Worm (Caenorhabditis elegans) whole organism, L3 larva: ENCODE data around the gene twf-2.

Source experiments
- ama-1 ChIP-seq: fragments of 150-350 bp; optimal IDR thresholded peaks from 2 replicates; lab custom pipeline; 2018
- fkh-10 ChIP-seq: sonication (generic microtip); optimal IDR thresholded peaks from 2 replicates; lab custom pipeline; 2017; ENCODE audit warnings: missing biosample characterization, missing genetic modification reagents, missing genetic modification characterization
- fos-1 ChIP-seq: fragments of 150-350 bp; optimal IDR thresholded peaks from 2 replicates; lab custom pipeline; 2014; ENCODE audit warnings: missing biosample characterization, missing genetic modification characterization
- jun-1 ChIP-seq: fragments of 150-350 bp; optimal IDR thresholded peaks from 2 replicates; lab custom pipeline; 2014; ENCODE audit warnings: missing biosample characterization, missing genetic modification reagents, missing genetic modification characterization
- lsy-12 ChIP-seq: sonication (generic microtip); optimal IDR thresholded peaks from 2 replicates; lab custom pipeline; 2016; ENCODE audit warnings: mild to moderate bottlenecking, missing genetic modification characterization, missing compliant biosample characterization
- mdl-1 ChIP-seq: fragments of 150-350 bp; optimal IDR thresholded peaks from 2 replicates; lab custom pipeline; 2014; ENCODE audit warnings: missing biosample characterization, missing genetic modification characterization
- nhr-237 ChIP-seq: fragments of 150-350 bp; optimal IDR thresholded peaks from 2 replicates; lab custom pipeline; 2014; ENCODE audit warnings: missing biosample characterization, missing genetic modification characterization
- nhr-25 ChIP-seq: sonication (generic microtip); optimal IDR thresholded peaks from 2 replicates; lab custom pipeline; 2017; ENCODE audit warnings: missing biosample characterization, missing genetic modification characterization
- nhr-28 ChIP-seq: fragments of 150-350 bp; optimal IDR thresholded peaks from 2 replicates; lab custom pipeline; 2014; ENCODE audit warnings: missing biosample characterization, missing genetic modification characterization
- nhr-77 ChIP-seq: fragments of 150-350 bp; optimal IDR thresholded peaks from 2 replicates; lab custom pipeline; 2014; ENCODE audit warnings: missing biosample characterization, missing genetic modification characterization
- snpc-4 ChIP-seq: fragments of 150-350 bp; optimal IDR thresholded peaks from 2 replicates; lab custom pipeline; 2014; ENCODE audit warnings: missing biosample characterization, missing genetic modification characterization
- tbx-2 ChIP-seq: sonication (generic microtip); optimal IDR thresholded peaks from 2 replicates; lab custom pipeline; 2016; ENCODE audit warnings: mild to moderate bottlenecking, missing genetic modification characterization, missing compliant biosample characterization
- unc-39 ChIP-seq: sonication (generic microtip); optimal IDR thresholded peaks from 4 replicates; lab custom pipeline; 2017; ENCODE audit warnings: missing biosample characterization, missing genetic modification characterization

ce11 chrX:16445793-16446248 is at the start of gene twf-2:
- no peak for TF ChIP-seq fos-1 (tag; lab: Kevin White, UChicago)
- TF ChIP-seq fkh-10 (GFP tag; lab: Kevin White, UChicago), result no peak
- TF ChIP-seq ama-1 (lab: Kevin White, UChicago), result peak; percentile 6
- peak; percentile 35 for TF ChIP-seq nhr-25
- TF ChIP-seq unc-39 (tag; lab: Kevin White, UChicago), result no peak
- peak; percentile 70 for TF ChIP-seq lsy-12 (tag; lab: Kevin White, UChicago)
- TF ChIP-seq nhr-28 (tag; lab: Kevin White, UChicago), result no peak
- TF ChIP-seq nhr-237 (tag; lab: Kevin White, UChicago), result no peak
- TF ChIP-seq mdl-1 (tag; lab: Kevin White, UChicago), result peak; percentile 40
- TF ChIP-seq jun-1, result peak; percentile 9
- no peak for TF ChIP-seq nhr-77
- peak; percentile 40 for TF ChIP-seq tbx-2 (tag; lab: Kevin White, UChicago)
- peak; percentile 66 for TF ChIP-seq snpc-4 (tag; lab: Kevin White, UChicago)
